Worm (Caenorhabditis elegans) whole organism, L3 larva: ENCODE results near the gene sra-4.

Experiments used
- aly-2 ChIP-seq: fragments of 150-350 bp; optimal IDR thresholded peaks from 2 replicates; lab custom pipeline; 2014; ENCODE audit warnings: missing biosample characterization, missing genetic modification characterization
- ama-1 ChIP-seq: fragments of 150-350 bp; optimal IDR thresholded peaks from 2 replicates; lab custom pipeline; 2018
- lsy-12 ChIP-seq: sonication (generic microtip); optimal IDR thresholded peaks from 2 replicates; lab custom pipeline; 2016; ENCODE audit warnings: mild to moderate bottlenecking, missing genetic modification characterization, missing compliant biosample characterization
- mdl-1 ChIP-seq: fragments of 150-350 bp; optimal IDR thresholded peaks from 2 replicates; lab custom pipeline; 2014; ENCODE audit warnings: missing biosample characterization, missing genetic modification characterization
- nhr-11 ChIP-seq: fragments of 150-350 bp; optimal IDR thresholded peaks from 2 replicates; lab custom pipeline; 2014; ENCODE audit warnings: missing biosample characterization, missing genetic modification characterization
- nhr-23 ChIP-seq: fragments of 150-350 bp; optimal IDR thresholded peaks from 2 replicates; lab custom pipeline; 2014; ENCODE audit warnings: missing biosample characterization, missing genetic modification reagents, missing genetic modification characterization
- nhr-25 ChIP-seq: sonication (generic microtip); optimal IDR thresholded peaks from 2 replicates; lab custom pipeline; 2017; ENCODE audit warnings: missing biosample characterization, missing genetic modification characterization
- nhr-28 ChIP-seq: fragments of 150-350 bp; optimal IDR thresholded peaks from 2 replicates; lab custom pipeline; 2014; ENCODE audit warnings: missing biosample characterization, missing genetic modification characterization
- nhr-77 ChIP-seq: fragments of 150-350 bp; optimal IDR thresholded peaks from 2 replicates; lab custom pipeline; 2014; ENCODE audit warnings: missing biosample characterization, missing genetic modification characterization
- pqm-1 ChIP-seq: fragments of 150-350 bp; optimal IDR thresholded peaks from 2 replicates; lab custom pipeline; 2017; ENCODE audit warnings: missing biosample characterization, missing genetic modification characterization, inconsistent platforms
- unc-62 ChIP-seq: fragments of 150-350 bp; sonication (generic microtip); optimal IDR thresholded peaks from 4 replicates; lab custom pipeline; 2014; ENCODE audit warnings: missing biosample characterization, missing genetic modification reagents, missing genetic modification characterization

- TF ChIP-seq nhr-28 (tag; lab: Kevin White, UChicago): no peak
- TF ChIP-seq ama-1 (lab: Kevin White, UChicago): no peak
- TF ChIP-seq unc-62 (GFP tag; lab: Kevin White, UChicago): no peak
- no peak for TF ChIP-seq nhr-23 (tag; lab: Kevin White, UChicago)
- no peak for TF ChIP-seq mdl-1 (tag; lab: Kevin White, UChicago)
- TF ChIP-seq nhr-11 (tag; lab: Kevin White, UChicago): no peak
- no peak for TF ChIP-seq nhr-25 (tag; lab: Kevin White, UChicago)
- TF ChIP-seq nhr-77 (tag; lab: Kevin White, UChicago): no peak
- no peak for TF ChIP-seq lsy-12 (tag; lab: Kevin White, UChicago)
- no peak for TF ChIP-seq pqm-1 (tag; lab: Kevin White, UChicago)
- TF ChIP-seq aly-2 (tag; lab: Kevin White, UChicago): no peak
Measured at ce11 chrII:9528480-9528879, 14.2 kb downstream of the sra-4 start, which contains the start of gene sra-2.
